Fruit fly (Drosophila melanogaster): Measurements from ENCODE around the gene CG34355.

DNA sequence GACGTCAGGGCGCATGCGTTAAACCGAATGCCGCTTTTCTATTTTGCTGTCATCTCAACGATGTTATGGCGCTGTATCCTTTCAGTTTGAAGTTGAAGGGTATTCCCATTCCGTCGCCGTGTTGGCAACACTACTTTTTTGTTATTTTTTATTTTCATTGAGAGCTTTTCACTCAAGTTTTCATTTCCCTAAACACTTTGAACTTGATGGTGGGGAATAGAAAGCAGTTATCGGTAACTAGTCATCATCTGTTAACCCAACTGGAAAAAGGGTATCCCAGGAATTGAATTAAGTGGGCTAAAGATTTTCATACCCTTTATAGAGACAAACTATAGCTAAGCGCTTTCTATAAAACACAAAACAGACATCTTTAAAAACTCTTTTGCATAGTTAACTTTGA is 83.9 kb downstream of the CG34355 start:
- no peak for TF ChIP-seq Atf3 (GFP tag; optimal IDR thresholded peaks at IDR 0.05)
- no peak for TF ChIP-seq exex (tag; optimal IDR thresholded peaks at IDR 0.05)
- no peak for TF ChIP-seq Six4 (GFP tag; optimal IDR thresholded peaks at IDR 0.05)
- no peak for TF ChIP-seq mld (GFP tag; IDR thresholded peaks at IDR 0.05; ENCODE audit: partially characterized antibody)

All from whole organism, embryonic.